Worm (Caenorhabditis elegans) whole organism, early embryonic: ENCODE data around the gene fbxl-3.

ENCODE experiments used
- B0310.2 ChIP-seq: sonication (generic microtip); optimal IDR thresholded peaks from 2 replicates; lab custom pipeline; 2016; ENCODE audit warnings: mild to moderate bottlenecking, missing genetic modification characterization, missing compliant biosample characterization
- aly-1 ChIP-seq: sonication (generic microtip); optimal IDR thresholded peaks from 2 replicates; lab custom pipeline; 2016; ENCODE audit warnings: missing genetic modification characterization, missing compliant biosample characterization
- ama-1 ChIP-seq: fragments of 150-350 bp; optimal IDR thresholded peaks from 2 replicates; lab custom pipeline; 2014
- hnd-1 ChIP-seq: sonication (generic microtip); optimal IDR thresholded peaks from 2 replicates; lab custom pipeline; 2016; ENCODE audit warnings: missing genetic modification characterization, missing compliant biosample characterization
- tbx-37 ChIP-seq: fragments of 200-800 bp; sonication (Bioruptor generic); conservative IDR thresholded peaks from 2 replicates; pipeline ENCODE4 v1.3.6; 2022; ENCODE audit warnings: missing genetic modification reagents, missing genetic modification characterization, missing compliant biosample characterization

- TF ChIP-seq B0310.2 (tag; lab: Kevin White, UChicago) (no peak), ama-1 (lab: Kevin White, UChicago) (no peak), tbx-37 (GFP tag; lab: Robert Waterston, UW) (no peak), hnd-1 (no peak), aly-1 (no peak)
Measured at ce11 chrII:5416204-5416764, 17.6 kb upstream of the fbxl-3 start, which contains the start of gene EEED8.2.
